Worm (Caenorhabditis elegans) whole organism, early embryonic: ENCODE results near the gene egl-46.

Experiments used
- ama-1 ChIP-seq: fragments of 150-350 bp; optimal IDR thresholded peaks from 2 replicates; lab custom pipeline; 2014
- flt-1 ChIP-seq: fragments of 200-800 bp; sonication (Bioruptor generic); IDR thresholded peaks from 2 replicates; pipeline ENCODE4 v1.3.6; 2022; ENCODE audit warnings: missing genetic modification characterization, missing compliant biosample characterization
- hmbx-1 ChIP-seq: sonication (generic microtip); optimal IDR thresholded peaks from 2 replicates; lab custom pipeline; 2016; ENCODE audit warnings: mild to moderate bottlenecking, missing genetic modification characterization, missing compliant biosample characterization
- pes-1 ChIP-seq: fragments of 200-800 bp; sonication (Bioruptor generic); IDR thresholded peaks from 2 replicates; pipeline ENCODE4 v1.3.6; 2022; ENCODE audit warnings: missing genetic modification reagents, missing genetic modification characterization, missing compliant biosample characterization
- scrt-1 ChIP-seq: fragments of 200-800 bp; sonication (Bioruptor generic); IDR thresholded peaks from 2 replicates; pipeline ENCODE4 v1.3.6; 2022; ENCODE audit warnings: missing genetic modification characterization, missing compliant biosample characterization
- tbx-11 ChIP-seq: fragments of 200-800 bp; sonication (Bioruptor generic); IDR thresholded peaks from 2 replicates; pipeline ENCODE4 v1.3.6; 2022; ENCODE audit warnings: missing genetic modification characterization, missing compliant biosample characterization
- tbx-37 ChIP-seq: fragments of 200-800 bp; sonication (Bioruptor generic); conservative IDR thresholded peaks from 2 replicates; pipeline ENCODE4 v1.3.6; 2022; ENCODE audit warnings: missing genetic modification reagents, missing genetic modification characterization, missing compliant biosample characterization
- tra-4 ChIP-seq: sonication (generic microtip); optimal IDR thresholded peaks from 2 replicates; lab custom pipeline; 2017; ENCODE audit warnings: missing genetic modification characterization, missing compliant biosample characterization

DNA sequence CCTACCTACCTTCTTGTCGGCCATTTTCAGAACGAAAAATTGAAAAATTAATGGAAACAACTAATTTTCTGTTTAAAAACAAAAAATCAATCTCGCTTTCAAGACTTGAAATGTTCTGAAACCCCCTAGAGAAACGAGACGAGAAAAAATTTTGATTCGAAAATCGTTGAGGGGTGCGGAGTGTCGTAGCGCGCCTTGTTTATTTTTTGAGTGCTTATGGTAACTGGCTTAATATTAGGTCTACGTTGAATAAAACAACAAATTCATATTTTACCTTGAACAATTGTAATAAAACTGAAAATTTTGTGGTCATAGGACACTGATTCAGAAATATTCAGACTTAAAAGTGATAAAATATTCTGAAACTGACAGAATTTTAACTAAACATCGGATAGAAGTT is 29.1 kb upstream of the egl-46 start, which contains the start of gene sna-1:
- TF ChIP-seq ama-1 (lab: Kevin White, UChicago) = no peak
- no peak for TF ChIP-seq tbx-11 (GFP tag; lab: Robert Waterston, UW)
- TF ChIP-seq tra-4 (tag; lab: Kevin White, UChicago) = no peak
- TF ChIP-seq tbx-37 (GFP tag; lab: Robert Waterston, UW) = no peak
- no peak for TF ChIP-seq scrt-1 (GFP tag; lab: Robert Waterston, UW)
- no peak for TF ChIP-seq flt-1 (GFP tag; lab: Robert Waterston, UW)
- TF ChIP-seq pes-1 (GFP tag; lab: Robert Waterston, UW) = no peak
- no peak for TF ChIP-seq hmbx-1 (tag; lab: Kevin White, UChicago)
